Fruit fly (Drosophila melanogaster): ENCODE data around the gene CG44085.

Gene CG44085

dm6 chr2L:13286456-13286855 lies 25.6 kb downstream of the CG44085 start, which contains the start of the genes Drep4 and Uvrag (continued):
- TF ChIP-seq Hmx (GFP tag; optimal IDR thresholded peaks at IDR 0.05) (no peak), Scr (GFP tag; IDR thresholded peaks at IDR 0.05; ENCODE audit: partially characterized antibody) (no peak; the same call in 1 of the 2 replicates), CG32767 (GFP tag; IDR thresholded peaks at IDR 0.05) (peak; percentile 30; the same call in 1 of the 2 replicates), CG13424 (tag; optimal IDR thresholded peaks at IDR 0.05) (peak; percentile 80), row (GFP tag; IDR thresholded peaks at IDR 0.05) (peak; percentile 90), CG16815 (GFP tag; optimal IDR thresholded peaks at IDR 0.05) (peak; percentile 43), fd96Cb (tag; optimal IDR thresholded peaks at IDR 0.05) (peak; percentile 48), insv (GFP tag; optimal IDR thresholded peaks at IDR 0.05) (peak in 1 of 2 experiments; percentile 73), ranshi (GFP tag; IDR thresholded peaks at IDR 0.05) (0 out of 2 replicates have a peak, but pooled peaks have one; percentile 57), CG14710 (tag; optimal IDR thresholded peaks at IDR 0.05) (peak; percentile 73), CG10979 (tag; optimal IDR thresholded peaks at IDR 0.05) (peak; percentile 68), scrt (GFP tag; optimal IDR thresholded peaks at IDR 0.05) (peak; percentile 36), wdn (GFP tag; IDR thresholded peaks at IDR 0.05) (no peak), tup (GFP tag; optimal IDR thresholded peaks at IDR 0.05) (no peak), croc (GFP tag; conservative IDR thresholded peaks at IDR 0.05) (peak; percentile 39; the same call in 2 of the 3 replicates), zfh2 (GFP tag; optimal IDR thresholded peaks at IDR 0.05) (peak; percentile 50), CG9215 (GFP tag; IDR thresholded peaks at IDR 0.05) (peak; percentile 71), CG10654 (GFP tag; optimal IDR thresholded peaks at IDR 0.05) (peak; percentile 30), CG12659 (GFP tag; optimal IDR thresholded peaks at IDR 0.05) (peak; percentile 67), CG15696 (tag; optimal IDR thresholded peaks at IDR 0.05) (peak; percentile 76), cato (GFP tag; optimal IDR thresholded peaks at IDR 0.05; ENCODE audit: borderline replicate concordance) (peak; percentile 51), CG30431 (GFP tag; optimal IDR thresholded peaks at IDR 0.05) (peak; percentile 17), phol (tag; optimal IDR thresholded peaks at IDR 0.05) (peak; percentile 78), sna (GFP tag; IDR thresholded peaks at IDR 0.05; ENCODE audit: partially characterized antibody) (no peak), grau (tag; optimal IDR thresholded peaks at IDR 0.05) (peak; percentile 80), bsh (GFP tag; optimal IDR thresholded peaks at IDR 0.05) (peak in 1 of 2 experiments; percentile 59), CG32772 (GFP tag; IDR thresholded peaks at IDR 0.05) (peak; percentile 62), Dip3 (GFP tag; optimal IDR thresholded peaks at IDR 0.05) (peak; percentile 33), gem (tag; optimal IDR thresholded peaks at IDR 0.05) (peak; percentile 86), Sry-β (GFP tag; optimal IDR thresholded peaks at IDR 0.05) (peak; percentile 97), ftz-f1 (GFP tag; optimal IDR thresholded peaks at IDR 0.05) (no peak), sima (GFP tag; optimal IDR thresholded peaks at IDR 0.05) (no peak), CG7963 (GFP tag; IDR thresholded peaks at IDR 0.05; ENCODE audit: partially characterized antibody) (no peak), CG8478 (optimal IDR thresholded peaks at IDR 0.05) (no peak), dpn (GFP tag; optimal IDR thresholded peaks at IDR 0.05) (peak in 1 of 2 experiments; percentile 76), Chrac-16 (GFP tag; optimal IDR thresholded peaks at IDR 0.05) (peak; percentile 62), CG2712 (tag; optimal IDR thresholded peaks at IDR 0.05) (peak; percentile 81), Xbp1 (GFP tag; optimal IDR thresholded peaks at IDR 0.05) (peak; percentile 76), Gug (GFP tag; IDR thresholded peaks at IDR 0.05) (no peak), mam (GFP tag; optimal IDR thresholded peaks at IDR 0.05) (peak; percentile 16), lmd (GFP tag; IDR thresholded peaks at IDR 0.05) (peak; percentile 40; the same call in 1 of the 2 replicates), toy (GFP tag; IDR thresholded peaks at IDR 0.05) (no peak), CG1024 (GFP tag; IDR thresholded peaks at IDR 0.05) (no peak), HLH4C (GFP tag; IDR thresholded peaks at IDR 0.05; ENCODE audit: partially characterized antibody) (no peak), CG3838 (GFP tag; optimal IDR thresholded peaks at IDR 0.05) (no peak), CG3847 (GFP tag; IDR thresholded peaks at IDR 0.05) (peak; percentile 85), CG3407 (GFP tag; optimal IDR thresholded peaks at IDR 0.05) (peak; percentile 43), D19A (tag; optimal IDR thresholded peaks at IDR 0.05) (peak; percentile 56), ttk (GFP tag; IDR thresholded peaks at IDR 0.05) (peak; percentile 62), tin (GFP tag; optimal IDR thresholded peaks at IDR 0.05) (peak; percentile 64), Rfx (GFP tag; IDR thresholded peaks at IDR 0.05) (peak; percentile 78)

All from whole organism, embryonic.